Fruit fly (Drosophila melanogaster): ENCODE measurements around the gene CG17321.

DNA sequence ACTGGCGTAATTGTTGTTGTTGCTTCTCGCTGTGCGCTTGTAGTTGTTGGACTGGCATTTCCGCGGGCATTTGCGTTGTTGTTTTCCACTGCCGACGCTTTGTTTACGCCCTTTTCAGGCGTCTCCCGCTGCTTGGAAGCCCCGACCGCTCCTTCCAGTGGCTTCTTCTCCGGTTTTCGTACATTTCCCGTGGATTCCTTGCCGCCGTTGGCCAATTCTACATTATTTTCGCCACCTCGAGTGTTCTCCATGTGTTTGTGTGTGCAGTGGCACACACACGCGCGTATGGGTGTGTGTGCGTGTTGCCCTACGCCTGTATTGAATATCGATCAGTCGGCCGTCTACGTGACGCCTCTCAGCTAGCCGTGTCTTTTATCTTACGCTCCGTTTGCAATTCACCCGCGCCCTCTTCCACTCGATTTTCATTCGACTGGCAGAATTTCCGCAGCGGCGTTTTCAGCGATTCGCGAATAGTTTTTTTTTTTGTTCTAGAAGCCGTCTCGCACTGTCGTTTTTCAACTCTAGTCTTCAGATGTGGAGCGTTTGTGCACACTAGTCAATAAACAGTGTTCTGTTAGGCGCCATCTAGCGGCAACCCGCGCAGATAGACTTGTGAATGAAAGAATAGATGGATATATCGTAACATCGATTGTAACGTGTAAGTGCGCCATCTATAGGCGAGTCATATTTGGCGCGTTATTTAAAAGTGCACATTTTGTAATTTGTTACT lies 5.7 kb upstream of the CG17321 start, which contains the start of gene CG10600:
- no peak for TF ChIP-seq Vsx2 (GFP tag; optimal IDR thresholded peaks at IDR 0.05; ENCODE audit: partially characterized antibody)
- peak; percentile 95 for TF ChIP-seq Hnf4 (GFP tag; optimal IDR thresholded peaks at IDR 0.05)
- peak; percentile 78 for TF ChIP-seq psq (GFP tag; optimal IDR thresholded peaks at IDR 0.05)
- TF ChIP-seq CG32264 (GFP tag; optimal IDR thresholded peaks at IDR 0.05), result peak; percentile 60
- TF ChIP-seq Abd-B (GFP tag; optimal IDR thresholded peaks at IDR 0.05), result peak; percentile 51
- peak; percentile 71 for TF ChIP-seq Sp1 (GFP tag; optimal IDR thresholded peaks at IDR 0.05)
- peak; percentile 72 for TF ChIP-seq sage (GFP tag; optimal IDR thresholded peaks at IDR 0.05)
- TF ChIP-seq fru (GFP tag; optimal IDR thresholded peaks at IDR 0.05), result peak; percentile 89
- TF ChIP-seq CrebA (GFP tag; optimal IDR thresholded peaks at IDR 0.05; ENCODE audit: borderline replicate concordance), result no peak
